Fruit fly (Drosophila melanogaster): ENCODE measurements around the gene Edem1.

Gene Edem1

dm6 chrX:1861620-1862184 is 46.9 kb downstream of the Edem1 start, which contains the start of gene deltaCOP (continued):
- TF ChIP-seq CG10654 (GFP tag; optimal IDR thresholded peaks at IDR 0.05) (peak; percentile 78), Meics (GFP tag; optimal IDR thresholded peaks at IDR 0.05) (peak; percentile 81), NfI (GFP tag; optimal IDR thresholded peaks at IDR 0.05) (peak; percentile 79), Lhr (GFP tag; optimal IDR thresholded peaks at IDR 0.05) (peak; percentile 30), Taf1 (GFP tag; IDR thresholded peaks at IDR 0.05) (peak; percentile 78), Hey (tag; optimal IDR thresholded peaks at IDR 0.05) (no peak), nau (GFP tag; optimal IDR thresholded peaks at IDR 0.05) (no peak), CG2712 (tag; optimal IDR thresholded peaks at IDR 0.05) (peak; percentile 74), Xbp1 (GFP tag; optimal IDR thresholded peaks at IDR 0.05) (peak; percentile 93), CG11696 (GFP tag; IDR thresholded peaks at IDR 0.05) (0 out of 2 replicates have a peak, but pooled peaks have one; percentile 42), CG18262 (tag; optimal IDR thresholded peaks at IDR 0.05) (peak; percentile 76), Vsx1 (GFP tag; optimal IDR thresholded peaks at IDR 0.05) (no peak), Mad (GFP tag; optimal IDR thresholded peaks at IDR 0.05) (peak; percentile 80), Jarid2 (GFP tag; optimal IDR thresholded peaks at IDR 0.05) (no peak), chm (GFP tag; IDR thresholded peaks at IDR 0.05) (0 out of 2 replicates have a peak, but pooled peaks have one; percentile 29), CG15269 (tag; optimal IDR thresholded peaks at IDR 0.05) (peak; percentile 79), Dip2 (GFP tag; IDR thresholded peaks at IDR 0.05) (peak; percentile 58), HHEX (GFP tag; optimal IDR thresholded peaks at IDR 0.05) (peak; percentile 74), MESR4 (GFP tag; optimal IDR thresholded peaks at IDR 0.05) (peak; percentile 76), her (GFP tag; optimal IDR thresholded peaks at IDR 0.05) (peak; percentile 82), gsb-n (tag; optimal IDR thresholded peaks at IDR 0.05) (peak; percentile 61), CG17912 (GFP tag; optimal IDR thresholded peaks at IDR 0.05) (no peak), CG10321 (GFP tag; IDR thresholded peaks at IDR 0.05) (no peak), NC2β (GFP tag; optimal IDR thresholded peaks at IDR 0.05) (peak; percentile 89), onecut (GFP tag; IDR thresholded peaks at IDR 0.05) (peak; percentile 56), Optix (GFP tag; IDR thresholded peaks at IDR 0.05) (peak; percentile 87), Rfx (GFP tag; IDR thresholded peaks at IDR 0.05) (peak; percentile 89), Hmr (GFP tag; optimal IDR thresholded peaks at IDR 0.05) (peak; percentile 86), CG8089 (GFP tag; optimal IDR thresholded peaks at IDR 0.05) (peak; percentile 88), CG12744 (GFP tag; optimal IDR thresholded peaks at IDR 0.05) (peak; percentile 83), Mes4 (GFP tag; optimal IDR thresholded peaks at IDR 0.05) (peak; percentile 84), kay (GFP tag; optimal IDR thresholded peaks at IDR 0.05) (peak; percentile 78), tup (GFP tag; optimal IDR thresholded peaks at IDR 0.05) (peak; percentile 61), gce (GFP tag; IDR thresholded peaks at IDR 0.05) (0 out of 3 replicates have a peak, but pooled peaks have one; percentile 37), CG11247 (GFP tag; IDR thresholded peaks at IDR 0.05) (peak; percentile 79), Sox100B (GFP tag; optimal IDR thresholded peaks at IDR 0.05) (no peak), CG2678 (tag; optimal IDR thresholded peaks at IDR 0.05) (no peak), mirr (GFP tag; optimal IDR thresholded peaks at IDR 0.05) (no peak), CG8359 (GFP tag; optimal IDR thresholded peaks at IDR 0.05; ENCODE audit: borderline replicate concordance) (no peak), CG43689 (GFP tag; IDR thresholded peaks at IDR 0.05) (peak; percentile 51; the same call in 1 of the 2 replicates), B-H1 (GFP tag; IDR thresholded peaks at IDR 0.05) (peak; percentile 63; the same call in 2 of the 3 replicates), Lpt (GFP tag; optimal IDR thresholded peaks at IDR 0.05) (no peak), CG7372 (GFP tag; IDR thresholded peaks at IDR 0.05) (peak; percentile 73), grau (tag; optimal IDR thresholded peaks at IDR 0.05) (peak; percentile 83), YL-1 (GFP tag; optimal IDR thresholded peaks at IDR 0.05) (peak; percentile 62), Spps (tag; optimal IDR thresholded peaks at IDR 0.05) (peak; percentile 14), br (optimal IDR thresholded peaks at IDR 0.05) (no peak), CG3847 (GFP tag; IDR thresholded peaks at IDR 0.05) (peak; percentile 89), bcd (GFP tag; optimal IDR thresholded peaks at IDR 0.05) (peak; percentile 83), CG4282 (GFP tag; optimal IDR thresholded peaks at IDR 0.05) (peak; percentile 87)
